Worm (Caenorhabditis elegans): ENCODE data around the gene C54F6.20.

DNA sequence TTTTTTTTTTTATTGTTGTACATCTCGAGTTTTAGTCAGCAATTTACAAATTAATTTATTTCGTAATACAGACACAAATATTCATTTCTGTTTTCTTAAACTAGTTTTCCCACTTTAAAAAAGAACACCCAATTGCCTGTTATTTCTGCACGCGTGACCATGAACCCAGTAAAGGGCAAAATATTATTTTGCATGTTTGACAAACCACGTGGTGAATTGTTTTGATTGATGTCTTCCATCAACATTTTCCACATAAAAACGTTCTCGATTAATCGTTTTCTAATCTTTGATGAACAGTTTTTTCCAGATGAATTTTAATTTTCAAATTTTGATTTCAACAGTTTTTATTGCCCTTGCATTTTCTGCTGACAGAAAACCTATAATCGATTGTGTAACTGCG lies 1.1 kb downstream of the C54F6.20 start, which contains the start of gene C54F6.18:
- TF ChIP-seq nhr-76 (tag; optimal IDR thresholded peaks at IDR 0.05), result no peak
- no peak for TF ChIP-seq unc-62 (GFP tag; optimal IDR thresholded peaks at IDR 0.05)
- TF ChIP-seq M03D4.4 (tag; optimal IDR thresholded peaks at IDR 0.05), result no peak
- TF ChIP-seq pha-4 (tag; optimal IDR thresholded peaks at IDR 0.05), result no peak
- no peak for TF ChIP-seq ceh-39 (tag; optimal IDR thresholded peaks at IDR 0.05)
- TF ChIP-seq ces-1 (GFP tag; optimal IDR thresholded peaks at IDR 0.05), result no peak
